Fruit fly (Drosophila melanogaster) whole organism: ENCODE measurements around the gene CG10845.

Experiments used
- CG8478 ChIP-seq: fragments of >200 bp; optimal IDR thresholded peaks from 2 replicates; lab custom pipeline; 2018; ENCODE audit warnings: inconsistent platforms
- Dll ChIP-seq: fragments of >200 bp; optimal IDR thresholded peaks from 2 replicates; lab custom pipeline; 2017
- EcR ChIP-seq, 2 experiments: fragments of >200 bp; optimal IDR thresholded peaks; 2 replicates each; lab custom pipeline; 2017; ENCODE audit warnings: missing biosample characterization in 2 of 2, missing genetic modification characterization in 2 of 2, missing genetic modification reagents in 2 of 2
- pan ChIP-seq: fragments of >200 bp; optimal IDR thresholded peaks from 2 replicates; lab custom pipeline; 2017
- psq ChIP-seq: fragments of >200 bp; optimal IDR thresholded peaks from 2 replicates; lab custom pipeline; 2017
- usp ChIP-seq: fragments of >200 bp; optimal IDR thresholded peaks from 2 replicates; lab custom pipeline; 2017; ENCODE audit warnings: missing biosample characterization, missing genetic modification characterization, mixed read lengths

CG10845 gene

DNA sequence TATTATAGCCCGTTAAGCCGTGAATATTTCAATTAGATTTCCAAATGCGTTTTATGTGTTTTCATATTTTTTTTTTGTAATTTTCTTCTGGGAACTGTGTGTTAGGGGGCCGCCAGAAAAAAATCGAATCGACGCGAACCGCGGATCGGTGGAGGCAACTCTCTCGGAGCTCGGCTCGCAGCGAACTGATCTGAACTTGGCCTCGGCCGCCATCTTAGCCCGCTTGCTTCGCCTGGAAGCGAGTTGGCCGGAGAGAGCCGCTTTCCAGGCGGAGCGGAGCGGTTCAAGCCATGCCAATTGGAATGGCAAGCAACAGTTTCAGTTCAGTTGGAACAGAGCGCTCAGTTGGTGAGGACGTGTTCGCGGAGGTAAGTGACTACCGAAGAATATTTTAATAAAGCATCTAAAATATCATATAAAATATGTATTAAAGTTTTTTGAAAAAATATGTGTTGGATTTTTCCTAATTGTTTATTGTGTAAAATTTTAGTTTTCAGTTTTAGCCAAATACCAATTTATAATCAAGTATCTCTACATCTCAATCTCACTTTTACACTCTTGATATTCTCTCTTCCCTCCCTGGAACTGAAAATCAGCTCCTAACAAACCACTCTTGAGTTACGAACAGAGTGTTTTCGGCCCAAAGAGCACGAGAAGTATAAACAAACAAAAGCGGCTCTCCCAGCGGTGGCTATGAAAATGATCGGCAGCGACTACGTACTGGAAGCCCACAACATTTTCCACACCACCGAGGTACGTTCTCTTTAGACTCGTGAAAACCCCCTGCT is 6.3 kb upstream of the CG10845 start, which contains the start of the genes CG31121 and CG11069:
Gene CG31121 (minus strand): TSS at position 187 of the 788 bp plus-strand sequence.
Gene CG11069 (plus strand): TSS at position 324 of the 788 bp plus-strand sequence.
- no peak for TF ChIP-seq usp (GFP tag; lab: Kevin White, UChicago)
- TF ChIP-seq psq (lab: Kevin White, UChicago), result no peak
- no peak for TF ChIP-seq EcR (GFP tag; optimal IDR thresholded peaks at IDR 0.05; lab: Kevin White, UChicago)
- TF ChIP-seq pan, result no peak
- TF ChIP-seq Dll (lab: Kevin White, UChicago), result no peak
- no peak for TF ChIP-seq CG8478 (lab: Kevin White, UChicago)

DNA sequence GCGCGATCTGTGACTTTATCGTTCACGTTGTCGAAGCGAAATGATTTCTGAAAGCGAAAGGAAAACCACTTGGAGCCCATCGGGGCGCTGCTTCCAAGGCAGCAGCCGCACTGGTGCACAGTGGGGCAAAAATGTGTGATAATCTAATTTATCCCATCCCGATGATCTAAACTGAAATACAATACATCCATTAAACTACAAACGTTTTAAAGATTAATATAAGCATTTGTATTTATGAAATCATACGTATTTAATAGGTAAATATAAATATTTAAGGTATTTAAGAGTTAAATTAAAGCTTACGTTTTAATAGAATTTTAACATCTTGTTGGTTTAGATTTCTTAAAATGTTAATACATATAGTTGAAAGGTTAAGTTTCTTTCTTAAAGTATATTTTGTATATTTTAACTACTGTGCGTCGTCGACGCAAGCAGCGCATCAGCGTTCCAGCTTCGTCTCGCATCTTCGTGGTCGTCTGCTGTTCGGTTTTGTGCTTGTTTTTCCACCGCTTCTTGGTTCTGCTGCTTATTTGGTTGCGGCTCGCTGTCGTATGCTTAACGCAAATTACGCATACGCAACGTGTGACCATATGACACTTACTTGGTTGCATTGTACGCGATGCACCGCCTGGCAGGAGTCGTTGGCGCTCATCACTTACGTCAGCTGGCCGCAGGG is 5.2 kb downstream of the CG10845 start, which contains the start of gene CG13643:
Gene CG13643 (minus strand): TSS at position 46 of the 676 bp plus-strand sequence.
- no peak for TF ChIP-seq Dll (lab: Kevin White, UChicago)
- no peak for TF ChIP-seq CG8478 (lab: Kevin White, UChicago)
- TF ChIP-seq usp (GFP tag; lab: Kevin White, UChicago), result no peak
- no peak for TF ChIP-seq pan
- no peak for TF ChIP-seq psq (lab: Kevin White, UChicago)
- TF ChIP-seq EcR (GFP tag; optimal IDR thresholded peaks at IDR 0.05; lab: Kevin White, UChicago), result no peak

DNA sequence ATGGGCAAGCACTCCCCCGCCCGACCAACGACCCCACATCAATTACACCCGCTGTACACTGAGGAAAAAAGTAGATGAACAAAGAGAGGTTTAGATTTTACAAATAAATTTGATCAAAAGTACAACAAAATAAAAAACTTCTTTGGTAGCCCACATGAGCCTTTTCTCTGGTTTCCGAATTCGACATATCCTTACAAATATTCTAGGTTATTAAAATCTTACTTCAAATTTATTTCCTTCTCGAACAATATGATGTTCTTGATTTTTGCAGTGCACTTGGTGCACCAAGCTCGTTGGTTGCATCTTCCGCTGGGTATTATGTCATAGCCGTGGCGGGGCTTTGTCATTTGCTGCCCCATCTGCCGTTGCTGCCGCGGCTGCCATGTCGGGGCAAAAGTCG is 5.7 kb downstream of the CG10845 start:
- no peak for TF ChIP-seq usp (GFP tag; lab: Kevin White, UChicago)
- no peak for TF ChIP-seq psq (lab: Kevin White, UChicago)

DNA sequence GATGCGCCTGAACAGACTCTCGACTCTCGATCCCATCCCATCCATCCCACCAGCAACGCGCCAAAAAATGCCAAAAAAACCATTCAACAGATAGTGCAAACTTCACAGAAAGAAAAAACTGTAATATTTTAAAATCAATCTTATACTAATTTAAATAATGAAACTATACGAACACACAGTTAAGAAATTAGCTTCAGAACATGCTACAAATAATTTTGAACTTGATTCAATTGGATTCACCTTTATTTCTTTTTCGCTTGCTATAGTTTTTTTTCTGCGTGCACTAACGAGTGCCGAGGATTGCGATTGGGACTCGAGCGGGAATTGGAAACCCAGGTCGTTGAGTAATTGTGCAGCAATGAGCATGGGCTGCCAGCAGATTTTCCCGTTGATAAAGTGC is 7.1 kb downstream of the CG10845 start:
- TF ChIP-seq usp (GFP tag; lab: Kevin White, UChicago) (no peak), pan (no peak), Dll (lab: Kevin White, UChicago) (no peak), EcR (GFP tag; optimal IDR thresholded peaks at IDR 0.05; lab: Kevin White, UChicago) (no peak), psq (lab: Kevin White, UChicago) (no peak), CG8478 (lab: Kevin White, UChicago) (no peak)

DNA sequence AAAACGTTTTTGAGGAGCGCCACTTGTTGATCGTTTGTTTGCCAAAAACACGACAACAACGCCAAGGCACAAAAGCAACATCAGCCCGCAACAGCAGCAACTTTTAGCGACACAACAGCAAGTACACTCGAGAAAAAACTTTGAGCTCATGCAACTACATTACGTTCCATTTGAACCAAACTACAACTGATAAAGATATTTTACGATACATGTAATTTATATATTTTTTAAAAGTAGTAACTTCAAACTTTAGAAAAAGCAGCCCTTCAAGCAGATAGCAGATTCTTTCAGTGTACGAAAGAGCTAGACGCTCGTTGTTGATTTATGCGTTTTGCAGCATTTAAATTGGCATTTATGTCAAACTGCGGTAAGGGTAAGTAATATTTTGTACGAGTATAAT is 9.2 kb downstream of the CG10845 start:
- TF ChIP-seq usp (GFP tag; lab: Kevin White, UChicago), result no peak
- TF ChIP-seq EcR (GFP tag; optimal IDR thresholded peaks at IDR 0.05; lab: Kevin White, UChicago), result no peak
- TF ChIP-seq Dll (lab: Kevin White, UChicago), result no peak
- TF ChIP-seq psq (lab: Kevin White, UChicago), result no peak
- TF ChIP-seq CG8478 (lab: Kevin White, UChicago), result no peak
- TF ChIP-seq pan, result no peak

DNA sequence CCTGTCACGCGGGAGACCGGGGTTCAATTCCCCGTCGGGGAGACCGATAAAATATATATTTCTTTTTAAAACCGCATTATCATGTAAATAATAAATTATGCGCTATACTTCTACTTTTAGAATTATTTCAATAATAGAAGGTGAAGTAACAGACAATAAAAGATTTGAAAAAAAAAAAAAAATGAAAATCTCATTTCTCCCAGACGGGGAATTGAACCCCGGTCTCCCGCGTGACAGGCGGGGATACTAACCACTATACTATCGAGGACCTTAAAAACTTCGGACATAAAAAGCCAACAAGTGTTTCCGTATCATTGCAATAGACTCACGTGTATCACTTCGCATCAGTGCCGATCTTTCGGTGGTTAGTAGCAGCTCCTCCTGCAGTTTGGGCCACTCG is 13.9 kb downstream of the CG10845 start:
- TF ChIP-seq usp (GFP tag; lab: Kevin White, UChicago), result no peak
- no peak for TF ChIP-seq EcR (GFP tag; optimal IDR thresholded peaks at IDR 0.05; lab: Kevin White, UChicago)
- TF ChIP-seq psq (lab: Kevin White, UChicago), result no peak
- no peak for TF ChIP-seq pan
- TF ChIP-seq Dll (lab: Kevin White, UChicago), result no peak
- no peak for TF ChIP-seq CG8478 (lab: Kevin White, UChicago)

DNA sequence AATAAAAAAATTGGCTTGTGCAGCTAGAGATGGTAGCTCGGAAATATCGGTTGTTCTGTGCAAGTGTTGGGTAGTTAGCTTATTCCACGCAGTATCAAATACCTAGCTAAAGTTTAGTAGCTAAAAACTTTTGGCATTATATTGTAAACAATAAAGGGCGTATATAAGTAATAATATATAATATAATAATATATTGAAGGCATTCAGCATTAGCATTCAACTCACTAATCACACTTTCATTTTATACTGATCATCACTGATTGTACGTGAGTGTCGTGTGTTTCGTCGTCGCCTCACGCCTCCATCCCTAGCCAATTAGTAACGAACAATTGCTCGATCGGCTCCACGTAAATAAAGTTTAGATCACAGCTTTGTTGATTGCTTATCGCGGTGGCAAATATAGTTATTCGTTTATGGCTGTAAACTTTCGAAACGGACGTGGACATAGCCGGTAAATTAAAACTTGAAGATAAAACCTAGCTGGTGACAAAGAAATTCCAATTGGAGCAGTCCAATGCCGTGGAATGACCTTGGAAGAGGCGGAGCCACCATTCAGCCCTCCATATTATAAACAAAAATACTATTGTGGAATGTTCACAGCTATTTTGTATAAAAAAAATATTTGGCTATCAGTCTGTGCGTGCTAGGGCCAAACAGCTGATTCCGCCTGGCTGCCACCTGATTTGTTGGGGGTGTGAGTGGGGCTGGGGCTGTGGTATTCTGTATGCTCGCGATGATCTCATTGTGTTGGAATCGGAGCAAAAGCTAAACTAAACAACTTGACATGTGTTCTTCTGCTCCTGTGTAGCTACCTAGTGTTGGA is 17.1 kb downstream of the CG10845 start, which contains the start of the genes PIG-S, sud1 and CG11168:
Gene PIG-S (minus strand): TSS at position 51 of the 823 bp plus-strand sequence.
Gene sud1 (minus strand): TSS at position 51 of the 823 bp plus-strand sequence.
Gene CG11168 (plus strand): TSS at position 293 of the 823 bp plus-strand sequence.
- TF ChIP-seq pan, result no peak

DNA sequence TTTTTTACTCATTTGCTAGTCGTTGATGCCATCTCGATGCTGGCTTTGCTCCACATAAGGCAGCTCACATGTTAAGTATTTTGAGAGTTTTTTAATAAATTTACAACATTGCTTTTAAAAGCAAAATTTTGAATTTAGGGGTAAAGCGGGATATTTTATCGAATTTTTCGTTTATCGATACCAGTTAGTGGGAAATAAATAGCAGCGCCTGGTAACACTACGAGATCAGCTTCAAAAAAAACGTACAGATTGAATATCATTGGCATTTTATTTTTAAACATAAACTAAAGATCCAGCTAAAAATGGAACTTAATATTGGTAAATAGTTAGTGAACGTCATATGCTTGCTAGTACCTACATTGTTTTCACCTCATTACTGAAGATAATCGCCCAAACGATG is 21.4 kb downstream of the CG10845 start, which contains the start of gene Mink:
Gene Mink (plus strand): TSS at position 204 of the 400 bp plus-strand sequence.
- no peak for TF ChIP-seq CG8478 (lab: Kevin White, UChicago)
- no peak for TF ChIP-seq usp (GFP tag; lab: Kevin White, UChicago)
- no peak for TF ChIP-seq EcR (GFP tag; optimal IDR thresholded peaks at IDR 0.05; lab: Kevin White, UChicago)
- TF ChIP-seq pan, result no peak
- no peak for TF ChIP-seq Dll (lab: Kevin White, UChicago)
- no peak for TF ChIP-seq psq (lab: Kevin White, UChicago)

DNA sequence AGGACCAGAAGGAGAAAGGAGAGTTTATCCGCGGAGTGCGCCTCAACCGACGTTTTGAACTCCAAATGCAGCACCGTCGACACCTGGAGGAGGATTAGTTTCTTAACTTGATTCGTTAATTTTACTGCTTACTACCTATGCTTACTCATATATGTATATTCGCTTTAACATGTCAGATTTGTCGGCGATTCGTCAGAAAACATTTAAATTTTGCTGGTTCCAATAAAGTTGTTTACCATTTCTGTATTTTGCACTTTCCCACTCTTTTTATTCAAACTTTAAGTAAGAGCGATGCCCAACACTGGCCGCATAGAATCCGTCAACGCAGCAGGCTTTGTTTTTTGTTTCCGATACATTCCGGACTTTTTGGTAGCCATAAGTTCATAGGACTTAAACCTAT is 24.0 kb downstream of the CG10845 start, which contains the start of gene Trf4-2:
Gene Trf4-2 (plus strand): TSS at position 301 of the 400 bp plus-strand sequence.
- TF ChIP-seq usp (GFP tag; lab: Kevin White, UChicago) (no peak), pan (no peak), psq (lab: Kevin White, UChicago) (no peak), Dll (lab: Kevin White, UChicago) (no peak), CG8478 (lab: Kevin White, UChicago) (no peak), EcR (GFP tag; optimal IDR thresholded peaks at IDR 0.05; lab: Kevin White, UChicago) (no peak)

DNA sequence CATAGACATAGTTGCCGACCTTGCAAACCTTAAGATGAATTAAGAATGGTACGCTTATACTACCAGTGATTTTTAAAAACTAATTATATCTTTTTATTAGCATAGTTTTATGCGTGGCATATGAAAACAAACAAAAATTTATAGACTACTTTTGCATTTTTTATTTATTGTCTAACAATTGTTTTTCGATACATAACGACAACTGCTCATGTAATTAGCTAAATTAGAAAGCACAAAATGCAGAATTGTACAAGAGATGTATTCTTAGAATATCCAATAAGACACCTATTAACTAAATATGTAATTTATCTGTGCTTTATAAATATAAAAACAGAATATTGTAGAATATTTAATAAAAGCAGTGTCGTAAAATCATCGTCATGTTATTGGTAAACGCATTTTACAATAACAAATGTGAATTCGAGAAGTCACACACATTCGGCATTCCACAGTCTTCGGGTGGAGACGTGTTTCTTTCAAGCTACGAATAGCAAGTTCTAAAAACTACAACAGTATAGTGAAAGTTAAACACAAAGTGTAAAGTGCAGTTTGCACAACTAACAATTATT is 25.9 kb downstream of the CG10845 start:
- TF ChIP-seq Dll (lab: Kevin White, UChicago) (no peak), CG8478 (lab: Kevin White, UChicago) (no peak), pan (no peak), EcR (GFP tag; optimal IDR thresholded peaks at IDR 0.05; lab: Kevin White, UChicago) (no peak), usp (GFP tag; lab: Kevin White, UChicago) (no peak), psq (lab: Kevin White, UChicago) (no peak)
